Worm (Caenorhabditis elegans) whole organism, late embryonic: Measurements from ENCODE around the gene T11B7.5.

Source experiments
- C08G9.2 ChIP-seq: sonication (generic microtip); optimal IDR thresholded peaks from 2 replicates; lab custom pipeline; 2016; ENCODE audit warnings: mild to moderate bottlenecking, missing genetic modification characterization, moderate library complexity, missing compliant biosample characterization
- ama-1 ChIP-seq: fragments of 150-350 bp; optimal IDR thresholded peaks from 2 replicates; lab custom pipeline; 2014
- ceh-34 ChIP-seq: sonication (generic microtip); optimal IDR thresholded peaks from 2 replicates; lab custom pipeline; 2016; ENCODE audit warnings: mild to moderate bottlenecking, missing genetic modification characterization, missing compliant biosample characterization
- dmd-4 ChIP-seq: sonication (generic microtip); optimal IDR thresholded peaks from 2 replicates; lab custom pipeline; 2016; ENCODE audit warnings: borderline replicate concordance, missing genetic modification characterization, missing compliant biosample characterization
- hlh-30 ChIP-seq: sonication (generic microtip); optimal IDR thresholded peaks from 2 replicates; lab custom pipeline; 2017; ENCODE audit warnings: antibody characterized with exemption, missing genetic modification characterization, missing compliant biosample characterization; ENCODE audit not compliant: insufficient read depth
- hlh-6 ChIP-seq: sonication (generic microtip); optimal IDR thresholded peaks from 2 replicates; lab custom pipeline; 2016; ENCODE audit warnings: missing genotype, missing genetic modification characterization, missing compliant biosample characterization
- lin-11 ChIP-seq: fragments of 200-800 bp; sonication (Bioruptor generic); optimal IDR thresholded peaks from 2 replicates; lab custom pipeline; 2018; ENCODE audit warnings: mild to moderate bottlenecking, missing genetic modification characterization, missing compliant biosample characterization
- odd-2 ChIP-seq: sonication (generic microtip); optimal IDR thresholded peaks from 2 replicates; lab custom pipeline; 2017; ENCODE audit warnings: antibody characterized with exemption, mild to moderate bottlenecking, missing genetic modification characterization, missing compliant biosample characterization
- rnt-1 ChIP-seq: sonication (generic microtip); optimal IDR thresholded peaks from 2 replicates; lab custom pipeline; 2016; ENCODE audit warnings: missing genetic modification characterization, missing compliant biosample characterization
- tbx-2 ChIP-seq: sonication (generic microtip); optimal IDR thresholded peaks from 2 replicates; lab custom pipeline; 2016; ENCODE audit warnings: missing genetic modification characterization, missing compliant biosample characterization
- tbx-7 ChIP-seq: sonication (generic microtip); optimal IDR thresholded peaks from 2 replicates; lab custom pipeline; 2016; ENCODE audit warnings: missing genotype, missing genetic modification characterization, missing compliant biosample characterization
- unc-3 ChIP-seq, 2 experiments: fragments of 200-800 bp in 1 of 2; sonication (Bioruptor generic) in 1 of 2; sonication (generic microtip) in 1 of 2; conservative IDR thresholded peaks in 1 of 2; optimal IDR thresholded peaks in 1 of 2; 2 replicates each; pipeline versions ENCODE4 v1.3.6 to Lab custom; 2016 to 2022; ENCODE audit warnings: missing compliant biosample characterization in 2 of 2, missing genetic modification characterization in 2 of 2, missing genetic modification reagents in 1 of 2

ce11 chrIV:8824145-8824833 lies 31.6 kb downstream of the T11B7.5 start, which contains the start of the genes col-117 and col-3:
- no peak for TF ChIP-seq hlh-6 (tag; lab: Kevin White, UChicago)
- no peak for TF ChIP-seq ama-1 (lab: Kevin White, UChicago)
- no peak for TF ChIP-seq hlh-30
- no peak for TF ChIP-seq unc-3 (GFP tag; conservative IDR thresholded peaks at IDR 0.05; lab: Robert Waterston, UW)
- TF ChIP-seq unc-3 (tag; optimal IDR thresholded peaks at IDR 0.05; lab: Kevin White, UChicago): no peak
- no peak for TF ChIP-seq tbx-2 (tag; lab: Kevin White, UChicago)
- TF ChIP-seq tbx-7 (tag; lab: Kevin White, UChicago): no peak
- TF ChIP-seq C08G9.2 (tag; lab: Kevin White, UChicago): no peak
- no peak for TF ChIP-seq odd-2 (tag; lab: Kevin White, UChicago)
- no peak for TF ChIP-seq lin-11
- TF ChIP-seq ceh-34 (tag; lab: Kevin White, UChicago): no peak
- no peak for TF ChIP-seq rnt-1 (tag; lab: Kevin White, UChicago)
- no peak for TF ChIP-seq dmd-4 (tag; lab: Kevin White, UChicago)
